Fruit fly (Drosophila melanogaster) whole organism, embryonic: ENCODE measurements around the gene CG15638.
A peak's percentile ranks its signal among the peaks of the same experiment; 100 is the strongest.

ENCODE experiments used
- Bgb ChIP-seq: fragments of 200-800 bp; sonication (Bioruptor generic); IDR thresholded peaks from 2 replicates; pipeline ENCODE4 v1.3.6; 2022; ENCODE audit warnings: missing biosample characterization, missing genetic modification characterization; ENCODE audit not compliant: partially characterized antibody
- Blimp-1 ChIP-seq: fragments of 200-800 bp; sonication (Bioruptor generic); optimal IDR thresholded peaks from 3 replicates; lab custom pipeline; 2018; ENCODE audit warnings: missing biosample characterization, missing genetic modification characterization, mild to moderate bottlenecking, moderate library complexity, missing genetic modification reagents
- CG11398 ChIP-seq: fragments of 200-800 bp; sonication (Bioruptor generic); optimal IDR thresholded peaks from 2 replicates; lab custom pipeline; 2016; ENCODE audit warnings: missing biosample characterization, missing genetic modification characterization
- CG13624 ChIP-seq: fragments of 200-800 bp; sonication (Bioruptor generic); optimal IDR thresholded peaks from 2 replicates; lab custom pipeline; 2016; ENCODE audit warnings: missing biosample characterization, missing genetic modification characterization
- CG13775 ChIP-seq: fragments of 200-800 bp; sonication (Bioruptor generic); optimal IDR thresholded peaks from 3 replicates; lab custom pipeline; 2017; ENCODE audit warnings: missing biosample characterization, mild to moderate bottlenecking, missing genetic modification characterization
- CG15479 ChIP-seq: fragments of 200-800 bp; sonication (Bioruptor generic); optimal IDR thresholded peaks from 3 replicates; lab custom pipeline; 2019; ENCODE audit warnings: missing biosample characterization, mild to moderate bottlenecking, missing genetic modification characterization, moderate library complexity
- CG15514 ChIP-seq: fragments of 200-800 bp; sonication (Bioruptor generic); optimal IDR thresholded peaks from 3 replicates; lab custom pipeline; 2017; ENCODE audit warnings: missing biosample characterization, missing genetic modification characterization, mild to moderate bottlenecking, moderate library complexity, missing genetic modification reagents
- CG17829 ChIP-seq: fragments of 200-800 bp; optimal IDR thresholded peaks from 2 replicates; lab custom pipeline; 2019; ENCODE audit warnings: missing biosample characterization, mild to moderate bottlenecking, missing genetic modification characterization, moderate library complexity
- CG18764 ChIP-seq: fragments of 200-800 bp; sonication (Bioruptor generic); optimal IDR thresholded peaks from 3 replicates; lab custom pipeline; 2016; ENCODE audit warnings: missing biosample characterization, missing genetic modification characterization
- CG30403 ChIP-seq: fragments of 200-800 bp; sonication (Bioruptor generic); optimal IDR thresholded peaks from 3 replicates; lab custom pipeline; 2016; ENCODE audit warnings: missing biosample characterization, missing genetic modification characterization
- CG31365 ChIP-seq: fragments of 200-800 bp; sonication (Bioruptor generic); optimal IDR thresholded peaks from 2 replicates; lab custom pipeline; 2018; ENCODE audit warnings: missing biosample characterization, mild to moderate bottlenecking, missing genetic modification characterization
- CG34224 ChIP-seq: fragments of 200-800 bp; sonication (Bioruptor generic); IDR thresholded peaks from 3 replicates; pipeline ENCODE4 v1.3.6; 2022; ENCODE audit warnings: missing biosample characterization, missing genetic modification characterization; ENCODE audit not compliant: partially characterized antibody
- CG42726 ChIP-seq: fragments of 200-800 bp; sonication (Bioruptor generic); IDR thresholded peaks from 2 replicates; pipeline ENCODE4 v1.3.6; 2022; ENCODE audit warnings: missing biosample characterization, missing genetic modification characterization; ENCODE audit not compliant: partially characterized antibody
- CG4328 ChIP-seq: fragments of 200-800 bp; sonication (Bioruptor generic); optimal IDR thresholded peaks from 3 replicates; lab custom pipeline; 2017; ENCODE audit warnings: missing biosample characterization, missing genetic modification reagents, missing genetic modification characterization
- CG6813 ChIP-seq: fragments of 200-800 bp; sonication (Bioruptor generic); optimal IDR thresholded peaks from 2 replicates; lab custom pipeline; 2017; ENCODE audit warnings: missing biosample characterization, missing genetic modification characterization, mild to moderate bottlenecking, moderate library complexity, missing genetic modification reagents
- CG7786 ChIP-seq: fragments of 200-800 bp; sonication (Bioruptor generic); optimal IDR thresholded peaks from 2 replicates; lab custom pipeline; 2016; ENCODE audit warnings: missing biosample characterization, missing genetic modification characterization
- CG8944 ChIP-seq: fragments of 200-800 bp; sonication (Bioruptor generic); optimal IDR thresholded peaks from 3 replicates; lab custom pipeline; 2016; ENCODE audit warnings: missing biosample characterization, missing genetic modification characterization
- CG9609 ChIP-seq: fragments of 200-800 bp; sonication (Bioruptor generic); optimal IDR thresholded peaks from 3 replicates; lab custom pipeline; 2016; ENCODE audit warnings: missing biosample characterization, missing genetic modification characterization
- CG9727 ChIP-seq: fragments of 200-800 bp; sonication (Bioruptor generic); optimal IDR thresholded peaks from 3 replicates; lab custom pipeline; 2017; ENCODE audit warnings: missing biosample characterization, mild to moderate bottlenecking, missing genetic modification characterization
- CG9876 ChIP-seq: fragments of 200-800 bp; sonication (Bioruptor generic); optimal IDR thresholded peaks from 2 replicates; lab custom pipeline; 2016; ENCODE audit warnings: missing biosample characterization, missing genetic modification characterization
- Chrac-16 ChIP-seq: fragments of 200-800 bp; sonication (Bioruptor generic); optimal IDR thresholded peaks from 3 replicates; lab custom pipeline; 2016; ENCODE audit warnings: missing biosample characterization, missing genetic modification characterization
- Dad ChIP-seq: fragments of 200-800 bp; sonication (Bioruptor generic); optimal IDR thresholded peaks from 3 replicates; lab custom pipeline; 2016; ENCODE audit warnings: missing biosample characterization, missing genetic modification characterization
- Dbx ChIP-seq: fragments of 200-800 bp; sonication (Bioruptor generic); IDR thresholded peaks from 3 replicates; pipeline ENCODE4 v1.3.6; 2022; ENCODE audit warnings: missing biosample characterization, missing genetic modification characterization
- H2.0 ChIP-seq: fragments of 200-800 bp; sonication (Bioruptor generic); IDR thresholded peaks from 2 replicates; pipeline ENCODE4 v1.3.6; 2022; ENCODE audit warnings: missing biosample characterization, missing genetic modification characterization
- HLH3B ChIP-seq: fragments of 200-800 bp; sonication (Bioruptor generic); IDR thresholded peaks from 2 replicates; pipeline ENCODE4 v1.3.6; 2022; ENCODE audit warnings: missing biosample characterization, missing genetic modification characterization
- Hr78 ChIP-seq, 2 experiments: fragments of 200-800 bp in 1 of 2; fragments of >200 bp in 1 of 2; sonication (Bioruptor generic) in 1 of 2; optimal IDR thresholded peaks; 2 replicates each; lab custom pipeline; 2017 to 2019; ENCODE audit warnings: missing biosample characterization in 2 of 2, missing genetic modification characterization in 2 of 2, mild to moderate bottlenecking in 1 of 2, moderate library complexity in 1 of 2
- Hsf ChIP-seq: fragments of 200-800 bp; sonication (Bioruptor generic); optimal IDR thresholded peaks from 3 replicates; lab custom pipeline; 2016; ENCODE audit warnings: missing biosample characterization, missing genetic modification characterization
- Lpt ChIP-seq: fragments of >200 bp; optimal IDR thresholded peaks from 2 replicates; lab custom pipeline; 2018; ENCODE audit warnings: missing biosample characterization, missing genetic modification characterization
- MTF-1 ChIP-seq: fragments of 200-800 bp; sonication (Bioruptor generic); optimal IDR thresholded peaks from 2 replicates; lab custom pipeline; 2018; ENCODE audit warnings: missing biosample characterization, mild to moderate bottlenecking, missing genetic modification characterization, borderline replicate concordance
- Med ChIP-seq: fragments of 200-800 bp; sonication (Bioruptor generic); peaks from one replicate; lab custom pipeline; 2016; ENCODE audit warnings: missing biosample characterization, missing genetic modification characterization, mild to moderate bottlenecking, inconsistent platforms, moderate library complexity
- Xbp1 ChIP-seq: fragments of 200-800 bp; sonication (Bioruptor generic); optimal IDR thresholded peaks from 3 replicates; lab custom pipeline; 2016; ENCODE audit warnings: missing biosample characterization, mild to moderate bottlenecking, missing genetic modification characterization
- abd-A ChIP-seq: fragments of 200-800 bp; sonication (Bioruptor generic); optimal IDR thresholded peaks from 3 replicates; lab custom pipeline; 2019; ENCODE audit warnings: missing biosample characterization, mild to moderate bottlenecking, missing genetic modification characterization, moderate library complexity
- ac ChIP-seq: fragments of 200-800 bp; sonication (Bioruptor generic); optimal IDR thresholded peaks from 3 replicates; lab custom pipeline; 2017; ENCODE audit warnings: missing biosample characterization, mild to moderate bottlenecking, missing genetic modification characterization
- bab2 ChIP-seq: fragments of 200-800 bp; sonication (Bioruptor generic); optimal IDR thresholded peaks from 2 replicates; lab custom pipeline; 2016; ENCODE audit warnings: missing biosample characterization, missing genetic modification characterization
- bigmax ChIP-seq: fragments of 200-800 bp; sonication (Bioruptor generic); optimal IDR thresholded peaks from 2 replicates; lab custom pipeline; 2018; ENCODE audit warnings: missing biosample characterization, mild to moderate bottlenecking, missing genetic modification characterization
- chn ChIP-seq: fragments of 200-800 bp; sonication (Bioruptor generic); optimal IDR thresholded peaks from 2 replicates; lab custom pipeline; 2016; ENCODE audit warnings: missing biosample characterization, missing genetic modification characterization
- dmrt11E ChIP-seq: fragments of 200-800 bp; sonication (Bioruptor generic); optimal IDR thresholded peaks from 3 replicates; lab custom pipeline; 2018; ENCODE audit warnings: missing biosample characterization, mild to moderate bottlenecking, missing genetic modification characterization, moderate library complexity
- dysf ChIP-seq: fragments of 200-800 bp; sonication (Bioruptor generic); IDR thresholded peaks from 3 replicates; pipeline ENCODE4 v1.3.6; 2022; ENCODE audit warnings: missing biosample characterization, missing genetic modification characterization
- h ChIP-seq: fragments of >200 bp; optimal IDR thresholded peaks from 2 replicates; lab custom pipeline; 2017
- jigr1 ChIP-seq: fragments of 200-800 bp; sonication (Bioruptor generic); IDR thresholded peaks from 3 replicates; pipeline ENCODE4 v1.3.6; 2022; ENCODE audit warnings: missing biosample characterization, missing genetic modification characterization
- lab ChIP-seq: fragments of 200-800 bp; sonication (Bioruptor generic); optimal IDR thresholded peaks from 3 replicates; lab custom pipeline; 2017; ENCODE audit warnings: missing biosample characterization, missing genetic modification characterization, mild to moderate bottlenecking, moderate library complexity, missing genetic modification reagents
- pho ChIP-seq: fragments of 200-800 bp; sonication (Bioruptor generic); optimal IDR thresholded peaks from 2 replicates; lab custom pipeline; 2016; ENCODE audit warnings: missing biosample characterization, missing genetic modification characterization
- run ChIP-seq: fragments of 200-800 bp; sonication (Bioruptor generic); optimal IDR thresholded peaks from 3 replicates; lab custom pipeline; 2018; ENCODE audit warnings: missing biosample characterization, mild to moderate bottlenecking, missing genetic modification characterization
- sd ChIP-seq: fragments of 200-800 bp; sonication (Bioruptor generic); optimal IDR thresholded peaks from 3 replicates; lab custom pipeline; 2018; ENCODE audit warnings: missing biosample characterization, mild to moderate bottlenecking, missing genetic modification characterization, moderate library complexity
- sens ChIP-seq: fragments of 200-800 bp; sonication (Bioruptor generic); peaks from one replicate; lab custom pipeline; 2016; ENCODE audit warnings: missing biosample characterization, missing genetic modification characterization
- sens-2 ChIP-seq: fragments of 200-800 bp; sonication (Bioruptor generic); IDR thresholded peaks from 2 replicates; pipeline ENCODE4 v1.3.6; 2022; ENCODE audit warnings: missing biosample characterization, missing genetic modification characterization
- sima ChIP-seq: fragments of 200-800 bp; sonication (Bioruptor generic); optimal IDR thresholded peaks from 2 replicates; lab custom pipeline; 2016; ENCODE audit warnings: missing biosample characterization, missing genetic modification characterization
- sob ChIP-seq: fragments of 200-800 bp; sonication (Bioruptor generic); IDR thresholded peaks from 2 replicates; pipeline ENCODE4 v1.3.6; 2022; ENCODE audit warnings: missing biosample characterization, missing genetic modification characterization
- tna ChIP-seq: fragments of 200-800 bp; sonication (Bioruptor generic); IDR thresholded peaks from 2 replicates; pipeline ENCODE4 v1.3.6; 2022; ENCODE audit warnings: missing biosample characterization, missing genetic modification characterization; ENCODE audit not compliant: partially characterized antibody
- wek ChIP-seq: fragments of 200-800 bp; sonication (Bioruptor generic); optimal IDR thresholded peaks from 3 replicates; lab custom pipeline; 2018; ENCODE audit warnings: missing biosample characterization, mild to moderate bottlenecking, missing genetic modification characterization, moderate library complexity

The CG15638 gene

dm6 chr2L:13549973-13550458, 14.4 kb upstream of the CG15638 start, which contains the start of gene kuz (continued):
- TF ChIP-seq run (tag; lab: Kevin White, UChicago) (no peak), CG31365 (tag; lab: Kevin White, UChicago) (peak; percentile 27), CG9727 (GFP tag; lab: Kevin White, UChicago) (no peak), Blimp-1 (peak; percentile 26), bab2 (GFP tag; lab: Kevin White, UChicago) (no peak), tna (GFP tag; lab: Robert Waterston, UW) (peak; percentile 64; the same call in 1 of the 2 replicates), dmrt11E (tag; lab: Kevin White, UChicago) (no peak), CG30403 (GFP tag; lab: Kevin White, UChicago) (peak; percentile 2), CG6813 (GFP tag; lab: Kevin White, UChicago) (peak; percentile 17), CG11398 (GFP tag; lab: Kevin White, UChicago) (no peak), ac (GFP tag; lab: Kevin White, UChicago) (no peak), H2.0 (GFP tag; lab: Robert Waterston, UW) (no peak), Bgb (GFP tag; lab: Robert Waterston, UW) (peak; percentile 80), Dad (GFP tag; lab: Kevin White, UChicago) (peak; percentile 19), jigr1 (GFP tag; lab: Robert Waterston, UW) (no peak), wek (GFP tag; lab: Kevin White, UChicago) (peak; percentile 42), Dbx (GFP tag; lab: Robert Waterston, UW) (peak; percentile 64; the same call in 2 of the 3 replicates), sd (tag; lab: Kevin White, UChicago) (peak; percentile 63), chn (no peak), CG13624 (GFP tag; lab: Kevin White, UChicago) (peak; percentile 49), CG4328 (GFP tag; lab: Kevin White, UChicago) (peak; percentile 37), sima (GFP tag; lab: Kevin White, UChicago) (no peak), Lpt (GFP tag; lab: Kevin White, UChicago) (no peak), CG9609 (no peak), CG18764 (GFP tag; lab: Kevin White, UChicago) (no peak), h (lab: Kevin White, UChicago) (no peak), CG13775 (no peak), sens (GFP tag; lab: Kevin White, UChicago) (peak; percentile 80), Med (GFP tag; lab: Kevin White, UChicago) (peak; percentile 94), CG9876 (GFP tag; lab: Kevin White, UChicago) (peak; percentile 7), CG7786 (GFP tag; lab: Kevin White, UChicago) (peak; percentile 19), Hsf (GFP tag; lab: Kevin White, UChicago) (no peak), HLH3B (GFP tag; lab: Robert Waterston, UW) (peak; percentile 38; the same call in 1 of the 2 replicates), CG8944 (no peak), abd-A (peak; percentile 83), CG34224 (GFP tag; lab: Robert Waterston, UW) (peak; percentile 51; the same call in 2 of the 3 replicates), CG15514 (GFP tag; lab: Kevin White, UChicago) (peak; percentile 19), Xbp1 (GFP tag; lab: Kevin White, UChicago) (peak; percentile 13), pho (GFP tag; lab: Kevin White, UChicago) (no peak), CG15479 (peak; percentile 0), sob (peak; percentile 73), Hr78 (GFP tag; optimal IDR thresholded peaks at IDR 0.05; lab: Kevin White, UChicago) (no peak), Chrac-16 (no peak), MTF-1 (GFP tag; lab: Kevin White, UChicago) (peak; percentile 54), CG17829 (tag; lab: Kevin White, UChicago) (peak; percentile 36), lab (GFP tag; lab: Kevin White, UChicago) (peak; percentile 61), CG42726 (GFP tag; lab: Robert Waterston, UW) (peak; percentile 79), bigmax (GFP tag; lab: Kevin White, UChicago) (no peak), sens-2 (peak; percentile 27; the same call in 1 of the 2 replicates), dysf (no peak)
